Fruit fly (Drosophila melanogaster): ENCODE data around the gene CG31676.

The CG31676 gene

dm6 chr2L:20797515-20797847, 43.1 kb upstream of the CG31676 start, which contains the start of gene CG9328 (continued):
- TF ChIP-seq bab2 (GFP tag; optimal IDR thresholded peaks at IDR 0.05) = no peak
- TF ChIP-seq slbo (GFP tag; IDR thresholded peaks at IDR 0.05) = peak; percentile 39; the same call in 1 of the 2 replicates
- TF ChIP-seq pum (GFP tag; optimal IDR thresholded peaks at IDR 0.05) = no peak
- peak; percentile 13 for TF ChIP-seq CG12299 (tag; optimal IDR thresholded peaks at IDR 0.05)
- TF ChIP-seq amos (GFP tag; IDR thresholded peaks at IDR 0.05; ENCODE audit: partially characterized antibody) = peak; percentile 65; the same call in 1 of the 2 replicates
- TF ChIP-seq CG7987 (GFP tag; optimal IDR thresholded peaks at IDR 0.05) = peak; percentile 20
- TF ChIP-seq GATAe (GFP tag; conservative IDR thresholded peaks at IDR 0.05) = no peak
- no peak for TF ChIP-seq BtbVII (GFP tag; optimal IDR thresholded peaks at IDR 0.05)
- peak; percentile 68 for TF ChIP-seq Ets65A (GFP tag)
- peak; percentile 61 for TF ChIP-seq lilli (GFP tag; optimal IDR thresholded peaks at IDR 0.05)
- no peak for TF ChIP-seq Ada2b (GFP tag; IDR thresholded peaks at IDR 0.05)
- peak; percentile 45 for TF ChIP-seq Meics (GFP tag; optimal IDR thresholded peaks at IDR 0.05)
- no peak for TF ChIP-seq cg (GFP tag; optimal IDR thresholded peaks at IDR 0.05)
- no peak for TF ChIP-seq hbn (GFP tag; IDR thresholded peaks at IDR 0.05; ENCODE audit: partially characterized antibody)
- no peak for TF ChIP-seq nerfin-2 (GFP tag; IDR thresholded peaks at IDR 0.05; ENCODE audit: partially characterized antibody)
- TF ChIP-seq CG9817 (tag; optimal IDR thresholded peaks at IDR 0.05) = no peak
- TF ChIP-seq z (GFP tag; IDR thresholded peaks at IDR 0.05) = no peak
- no peak for TF ChIP-seq CG11093 (GFP tag; IDR thresholded peaks at IDR 0.05)
- TF ChIP-seq Optix (GFP tag; IDR thresholded peaks at IDR 0.05) = no peak
- no peak for TF ChIP-seq CG15011 (GFP tag; optimal IDR thresholded peaks at IDR 0.05)
- TF ChIP-seq CG10274 (GFP tag; optimal IDR thresholded peaks at IDR 0.05) = no peak
- TF ChIP-seq Lhr (GFP tag; optimal IDR thresholded peaks at IDR 0.05) = peak; percentile 33
- TF ChIP-seq slp2 (GFP tag; optimal IDR thresholded peaks at IDR 0.05) = peak; percentile 62
- TF ChIP-seq Atf6 (GFP tag; IDR thresholded peaks at IDR 0.05) = no peak
- no peak for TF ChIP-seq CG1529 (GFP tag; optimal IDR thresholded peaks at IDR 0.05)
- peak; percentile 0 for TF ChIP-seq CG30020 (tag; optimal IDR thresholded peaks at IDR 0.05)
- TF ChIP-seq Fer3 (tag; optimal IDR thresholded peaks at IDR 0.05) = peak; percentile 32
- TF ChIP-seq abd-A (tag; optimal IDR thresholded peaks at IDR 0.05) = peak; percentile 7
- TF ChIP-seq jigr1 (GFP tag; IDR thresholded peaks at IDR 0.05) = no peak
- peak; percentile 89 for TF ChIP-seq chm (GFP tag; IDR thresholded peaks at IDR 0.05)
- no peak for TF ChIP-seq fu2 (GFP tag; optimal IDR thresholded peaks at IDR 0.05)
- peak; percentile 77 for TF ChIP-seq gro (GFP tag; optimal IDR thresholded peaks at IDR 0.05)
- TF ChIP-seq CG15073 (GFP tag; optimal IDR thresholded peaks at IDR 0.05) = no peak
- peak; percentile 24 for TF ChIP-seq dmrt11E (tag; optimal IDR thresholded peaks at IDR 0.05)
- no peak for TF ChIP-seq Dp (GFP tag; optimal IDR thresholded peaks at IDR 0.05)
- TF ChIP-seq gsb (GFP tag; IDR thresholded peaks at IDR 0.05) = no peak
- TF ChIP-seq MBD-R2 (GFP tag; IDR thresholded peaks at IDR 0.05) = no peak; the same call in 1 of the 2 replicates
- TF ChIP-seq CG8281 (tag; optimal IDR thresholded peaks at IDR 0.05) = no peak
- no peak for TF ChIP-seq inv (GFP tag; IDR thresholded peaks at IDR 0.05; ENCODE audit: partially characterized antibody)
- TF ChIP-seq cwo (GFP tag; optimal IDR thresholded peaks at IDR 0.05) = peak; percentile 40
- no peak for TF ChIP-seq pb (GFP tag; optimal IDR thresholded peaks at IDR 0.05)
- no peak for TF ChIP-seq Ravus (GFP tag; IDR thresholded peaks at IDR 0.05)
- TF ChIP-seq CG9609 (GFP tag; optimal IDR thresholded peaks at IDR 0.05) = no peak
- no peak for TF ChIP-seq fd3F (GFP tag; optimal IDR thresholded peaks at IDR 0.05)
- TF ChIP-seq scrt (GFP tag; optimal IDR thresholded peaks at IDR 0.05) = peak; percentile 27
- TF ChIP-seq lola (GFP tag; optimal IDR thresholded peaks at IDR 0.05) = no peak
- no peak for TF ChIP-seq CG10321 (GFP tag; IDR thresholded peaks at IDR 0.05)
- no peak for TF ChIP-seq Tbp (GFP tag; optimal IDR thresholded peaks at IDR 0.05)
- peak; percentile 53 for TF ChIP-seq CG2678 (tag; optimal IDR thresholded peaks at IDR 0.05)
- TF ChIP-seq pita (GFP tag; optimal IDR thresholded peaks at IDR 0.05) = peak; percentile 44
- TF ChIP-seq CG1647 (GFP tag; optimal IDR thresholded peaks at IDR 0.05) = no peak

All from whole organism, embryonic.